Worm (Caenorhabditis elegans) whole organism, mixed stage, embryonic: Measurements from ENCODE around the gene R02D5.1.

ENCODE experiments used
- M03D4.4 ChIP-seq: sonication (generic microtip); optimal IDR thresholded peaks from 2 replicates; lab custom pipeline; 2017; ENCODE audit warnings: mild to moderate bottlenecking, missing genetic modification characterization, missing compliant biosample characterization
- bed-3 ChIP-seq: fragments of 200-800 bp; sonication (Bioruptor generic); optimal IDR thresholded peaks from 3 replicates; lab custom pipeline; 2018; ENCODE audit warnings: mild to moderate bottlenecking, missing genetic modification characterization, moderate library complexity, missing compliant biosample characterization
- blmp-1 ChIP-seq: fragments of 150-350 bp; optimal IDR thresholded peaks from 2 replicates; lab custom pipeline; 2014; ENCODE audit warnings: missing biosample characterization, missing genetic modification characterization
- ceh-39 ChIP-seq: fragments of 150-350 bp; optimal IDR thresholded peaks from 2 replicates; lab custom pipeline; 2014; ENCODE audit warnings: missing biosample characterization, missing genetic modification characterization
- ceh-43 ChIP-seq: fragments of 200-800 bp; sonication (Bioruptor generic); optimal IDR thresholded peaks from 2 replicates; lab custom pipeline; 2018; ENCODE audit warnings: mild to moderate bottlenecking, missing genetic modification characterization, moderate library complexity, missing compliant biosample characterization
- ceh-83 ChIP-seq: fragments of 200-800 bp; sonication (Bioruptor generic); optimal IDR thresholded peaks from 2 replicates; lab custom pipeline; 2018; ENCODE audit warnings: mild to moderate bottlenecking, missing genetic modification characterization, missing compliant biosample characterization
- ces-1 ChIP-seq: fragments of 150-350 bp; optimal IDR thresholded peaks from 2 replicates; lab custom pipeline; 2014; ENCODE audit warnings: missing biosample characterization, missing genetic modification reagents, missing genetic modification characterization
- cnd-1 ChIP-seq: fragments of 200-800 bp; sonication (Bioruptor generic); optimal IDR thresholded peaks from 2 replicates; lab custom pipeline; 2018; ENCODE audit warnings: mild to moderate bottlenecking, missing genetic modification characterization, missing compliant biosample characterization
- drap-1 ChIP-seq: fragments of 200-800 bp; sonication (Bioruptor generic); optimal IDR thresholded peaks from 3 replicates; lab custom pipeline; 2018; ENCODE audit warnings: mild to moderate bottlenecking, missing genetic modification characterization, missing compliant biosample characterization
- elt-1 ChIP-seq: sonication (generic microtip); optimal IDR thresholded peaks from 2 replicates; lab custom pipeline; 2017; ENCODE audit warnings: missing genetic modification characterization, mild to moderate bottlenecking, missing compliant biosample characterization, antibody characterized with exemption, moderate library complexity, borderline replicate concordance; ENCODE audit not compliant: insufficient read depth
- elt-3 ChIP-seq: fragments of 150-350 bp; optimal IDR thresholded peaks from 2 replicates; lab custom pipeline; 2014; ENCODE audit warnings: missing biosample characterization, missing genetic modification characterization
- flh-1 ChIP-seq: fragments of 200-800 bp; sonication (Bioruptor generic); optimal IDR thresholded peaks from 2 replicates; lab custom pipeline; 2018; ENCODE audit warnings: mild to moderate bottlenecking, missing genetic modification characterization, moderate library complexity, missing compliant biosample characterization
- ham-2 ChIP-seq: fragments of 200-800 bp; sonication (Bioruptor generic); optimal IDR thresholded peaks from 2 replicates; lab custom pipeline; 2018; ENCODE audit warnings: mild to moderate bottlenecking, missing genetic modification characterization, missing compliant biosample characterization
- lin-13 ChIP-seq: fragments of 150-350 bp; optimal IDR thresholded peaks from 2 replicates; lab custom pipeline; 2014; ENCODE audit warnings: missing biosample characterization, missing genetic modification characterization
- lin-32 ChIP-seq: fragments of 200-800 bp; sonication (Bioruptor generic); optimal IDR thresholded peaks from 2 replicates; lab custom pipeline; 2018; ENCODE audit warnings: mild to moderate bottlenecking, missing genetic modification characterization, missing compliant biosample characterization
- lsy-2 ChIP-seq: fragments of 150-350 bp; optimal IDR thresholded peaks from 2 replicates; lab custom pipeline; 2014; ENCODE audit warnings: missing biosample characterization, missing genetic modification characterization
- mab-5 ChIP-seq: fragments of 150-350 bp; optimal IDR thresholded peaks from 2 replicates; lab custom pipeline; 2014; ENCODE audit warnings: missing biosample characterization, missing genetic modification characterization
- mep-1 ChIP-seq: fragments of 150-350 bp; optimal IDR thresholded peaks from 2 replicates; lab custom pipeline; 2017; ENCODE audit warnings: missing biosample characterization, missing genetic modification reagents, missing genetic modification characterization, inconsistent platforms
- mls-2 ChIP-seq: sonication (generic microtip); optimal IDR thresholded peaks from 2 replicates; lab custom pipeline; 2016; ENCODE audit warnings: mild to moderate bottlenecking, missing genetic modification characterization, moderate library complexity, missing compliant biosample characterization
- nhr-12 ChIP-seq: fragments of 150-350 bp; optimal IDR thresholded peaks from 2 replicates; lab custom pipeline; 2014; ENCODE audit warnings: missing biosample characterization, missing genetic modification characterization
- nhr-2 ChIP-seq: fragments of 150-350 bp; optimal IDR thresholded peaks from 2 replicates; lab custom pipeline; 2014; ENCODE audit warnings: missing biosample characterization, missing genetic modification characterization
- nhr-237 ChIP-seq: fragments of 150-350 bp; optimal IDR thresholded peaks from 2 replicates; lab custom pipeline; 2014; ENCODE audit warnings: missing biosample characterization, missing genetic modification characterization
- nhr-28 ChIP-seq: fragments of 150-350 bp; optimal IDR thresholded peaks from 2 replicates; lab custom pipeline; 2014; ENCODE audit warnings: missing biosample characterization, missing genetic modification characterization
- nhr-76 ChIP-seq: sonication (generic microtip); optimal IDR thresholded peaks from 2 replicates; lab custom pipeline; 2017; ENCODE audit warnings: missing biosample characterization, missing genetic modification characterization
- pha-4 ChIP-seq: fragments of 150-350 bp; optimal IDR thresholded peaks from 2 replicates; lab custom pipeline; 2018; ENCODE audit warnings: missing biosample characterization, missing genetic modification reagents, missing genetic modification characterization
- sem-2 ChIP-seq: fragments of 200-800 bp; sonication (Bioruptor generic); optimal IDR thresholded peaks from 2 replicates; lab custom pipeline; 2018; ENCODE audit warnings: mild to moderate bottlenecking, missing genetic modification characterization, missing compliant biosample characterization
- sptf-1 ChIP-seq: sonication (generic microtip); optimal IDR thresholded peaks from 2 replicates; lab custom pipeline; 2017; ENCODE audit warnings: mild to moderate bottlenecking, missing genetic modification characterization, moderate library complexity, missing compliant biosample characterization
- tbx-8 ChIP-seq: fragments of 200-800 bp; sonication (Bioruptor generic); optimal IDR thresholded peaks from 2 replicates; lab custom pipeline; 2018; ENCODE audit warnings: mild to moderate bottlenecking, missing genetic modification characterization, moderate library complexity, missing compliant biosample characterization
- unc-120 ChIP-seq: sonication (generic microtip); optimal IDR thresholded peaks from 2 replicates; lab custom pipeline; 2017; ENCODE audit warnings: missing genetic modification characterization, missing compliant biosample characterization; ENCODE audit not compliant: poor library complexity, severe bottlenecking
- unc-39 ChIP-seq: fragments of 150-350 bp; optimal IDR thresholded peaks from 2 replicates; lab custom pipeline; 2014; ENCODE audit warnings: missing biosample characterization, missing genetic modification characterization
- unc-62 ChIP-seq: fragments of 150-350 bp; optimal IDR thresholded peaks from 2 replicates; lab custom pipeline; 2014; ENCODE audit warnings: missing biosample characterization, missing genetic modification reagents, missing genetic modification characterization
- zip-8 ChIP-seq: fragments of 150-350 bp; optimal IDR thresholded peaks from 2 replicates; lab custom pipeline; 2014; ENCODE audit warnings: missing biosample characterization, missing genetic modification characterization
- ztf-11 ChIP-seq: fragments of 150-350 bp; optimal IDR thresholded peaks from 2 replicates; lab custom pipeline; 2014; ENCODE audit warnings: missing biosample characterization, missing genetic modification characterization

Gene R02D5.1

DNA sequence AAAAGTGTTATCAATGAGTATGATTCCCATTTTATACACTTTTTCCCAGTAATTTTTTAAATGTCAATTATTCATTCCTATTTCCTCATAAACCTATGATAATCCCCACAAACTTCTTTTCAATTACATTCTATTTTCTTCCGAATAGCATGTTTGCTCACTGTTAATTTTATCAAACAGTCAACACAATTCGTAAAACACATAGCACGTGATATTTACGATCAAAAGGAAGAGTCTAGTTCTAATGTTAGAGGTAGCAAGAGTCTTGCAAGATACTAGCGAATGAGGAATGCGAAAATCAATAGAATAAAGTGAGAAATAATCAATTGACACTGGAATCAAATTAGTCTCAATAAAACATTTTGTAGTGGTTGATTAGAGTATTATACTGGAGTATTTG lies 31.3 kb downstream of the R02D5.1 start:
- TF ChIP-seq nhr-12 (tag; lab: Kevin White, UChicago) (no peak), tbx-8 (GFP tag; lab: Kevin White, UChicago) (no peak), flh-1 (GFP tag; lab: Kevin White, UChicago) (no peak), sem-2 (GFP tag; lab: Kevin White, UChicago) (no peak), ceh-83 (no peak), unc-62 (GFP tag; lab: Kevin White, UChicago) (no peak), elt-3 (no peak), nhr-237 (tag; lab: Kevin White, UChicago) (no peak), elt-1 (no peak), mab-5 (tag; lab: Kevin White, UChicago) (no peak), nhr-2 (tag; lab: Kevin White, UChicago) (no peak), zip-8 (no peak), drap-1 (GFP tag; lab: Kevin White, UChicago) (no peak), ceh-43 (GFP tag; lab: Kevin White, UChicago) (no peak), lin-32 (no peak), ceh-39 (tag; lab: Kevin White, UChicago) (no peak)

DNA sequence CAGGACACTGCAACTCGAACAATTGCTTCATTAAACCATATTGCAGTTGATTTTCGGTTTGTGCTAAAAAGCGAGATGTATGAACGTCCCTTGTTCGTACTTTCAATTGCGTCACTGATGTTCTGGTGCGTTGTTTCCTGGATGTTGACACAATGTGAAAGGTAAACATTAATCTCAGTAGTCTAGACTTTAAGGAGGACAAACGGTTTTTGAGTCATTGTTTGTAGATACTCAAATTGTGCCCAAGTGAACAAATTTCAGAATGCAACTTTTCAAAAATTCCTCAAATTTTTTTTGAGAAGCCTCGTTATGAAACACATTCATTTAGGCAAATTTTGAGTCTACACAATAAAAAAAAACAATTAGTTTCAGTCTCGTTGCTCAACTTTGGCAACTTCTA lies 32.9 kb downstream of the R02D5.1 start:
- TF ChIP-seq flh-1 (GFP tag; lab: Kevin White, UChicago) (no peak), bed-3 (GFP tag; lab: Kevin White, UChicago) (no peak), zip-8 (no peak), tbx-8 (GFP tag; lab: Kevin White, UChicago) (no peak), ceh-43 (GFP tag; lab: Kevin White, UChicago) (no peak), sptf-1 (tag; lab: Kevin White, UChicago) (no peak), lin-13 (tag; lab: Kevin White, UChicago) (no peak), ham-2 (GFP tag; lab: Kevin White, UChicago) (no peak), pha-4 (tag; lab: Kevin White, UChicago) (no peak), unc-120 (tag; lab: Kevin White, UChicago) (no peak), ceh-39 (tag; lab: Kevin White, UChicago) (no peak), unc-39 (tag; lab: Kevin White, UChicago) (no peak), unc-62 (GFP tag; lab: Kevin White, UChicago) (no peak), cnd-1 (tag; lab: Kevin White, UChicago) (no peak)

DNA sequence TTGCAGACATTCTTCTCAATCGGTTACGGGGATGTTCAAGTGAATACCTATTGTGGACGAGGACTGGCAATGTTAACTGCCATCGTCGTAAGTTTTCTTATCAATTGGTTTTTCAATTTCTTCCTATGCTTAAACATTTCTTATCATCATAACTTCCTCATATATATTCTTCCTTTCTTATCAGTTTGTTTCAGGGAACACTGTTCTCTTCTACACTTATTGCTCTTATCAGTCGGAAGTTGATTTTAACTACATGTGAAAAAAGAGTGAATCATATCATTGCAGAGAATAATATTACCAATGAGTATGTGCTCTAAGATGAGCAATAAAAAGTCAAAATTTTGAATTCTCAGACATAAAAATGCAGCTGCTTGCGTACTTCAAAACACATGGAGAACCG lies 34.1 kb downstream of the R02D5.1 start:
- no peak for TF ChIP-seq ztf-11 (tag; lab: Kevin White, UChicago)
- TF ChIP-seq ceh-43 (GFP tag; lab: Kevin White, UChicago) = no peak
- TF ChIP-seq M03D4.4 (tag; lab: Kevin White, UChicago) = no peak
- no peak for TF ChIP-seq elt-1
- TF ChIP-seq tbx-8 (GFP tag; lab: Kevin White, UChicago) = no peak
- TF ChIP-seq nhr-28 = no peak

DNA sequence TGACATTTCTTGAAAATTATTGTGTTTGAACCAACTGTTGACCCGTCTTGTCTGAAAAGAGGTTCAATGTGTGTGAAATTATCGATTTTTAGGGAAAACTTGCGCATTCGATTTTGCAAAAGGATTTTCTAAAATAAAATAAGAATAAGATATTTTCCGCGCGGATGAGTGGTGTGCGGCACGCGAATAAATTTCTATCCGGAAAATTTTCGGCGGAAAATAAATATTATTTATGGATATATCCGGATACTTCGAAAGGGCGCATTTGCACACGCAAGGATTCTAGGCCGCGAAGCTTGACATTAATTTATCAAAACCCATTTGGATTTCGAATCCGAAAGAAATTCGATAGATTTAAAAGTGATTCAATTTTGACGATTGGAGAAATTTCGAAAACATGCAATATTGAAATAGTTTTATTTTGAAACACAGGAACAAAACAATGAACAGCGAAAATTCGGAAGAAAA lies 37.8 kb downstream of the R02D5.1 start, which contains the start of gene rike-1:
Gene rike-1 (minus strand): TSS at position 51 of the 468 bp plus-strand sequence.
- TF ChIP-seq mls-2 (no peak), elt-3 (no peak), flh-1 (GFP tag; lab: Kevin White, UChicago) (no peak), ces-1 (peak; percentile 62), blmp-1 (tag; lab: Kevin White, UChicago) (no peak), bed-3 (GFP tag; lab: Kevin White, UChicago) (no peak), mep-1 (tag; lab: Kevin White, UChicago) (peak; percentile 57), unc-120 (tag; lab: Kevin White, UChicago) (peak; percentile 22), ceh-39 (tag; lab: Kevin White, UChicago) (peak; percentile 41), nhr-2 (tag; lab: Kevin White, UChicago) (peak; percentile 8), nhr-76 (tag; lab: Kevin White, UChicago) (no peak), ceh-43 (GFP tag; lab: Kevin White, UChicago) (no peak)

DNA sequence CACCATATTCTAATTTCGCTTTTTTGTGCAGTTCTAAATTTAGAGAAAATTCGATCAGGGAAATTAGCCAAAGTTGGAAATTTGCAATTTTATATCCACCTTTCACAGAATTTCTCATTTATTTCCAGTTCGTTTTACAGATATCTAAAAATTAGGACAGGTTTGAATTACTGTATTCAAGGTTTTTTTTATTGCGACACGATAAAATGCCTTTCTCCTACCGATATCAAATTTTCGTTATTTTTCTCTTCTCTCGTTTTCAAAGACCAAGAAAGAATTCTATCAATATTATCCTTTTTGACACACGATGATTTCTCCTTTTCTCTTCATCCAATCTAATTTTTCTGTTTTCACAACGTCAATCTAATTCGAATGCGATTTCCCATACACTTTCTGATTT lies 38.5 kb downstream of the R02D5.1 start, which contains the start of gene C53A5.13:
Gene C53A5.13 (plus strand): TSS at position 301 of the 400 bp plus-strand sequence.
- TF ChIP-seq nhr-12 (tag; lab: Kevin White, UChicago) (no peak), lsy-2 (tag; lab: Kevin White, UChicago) (no peak), drap-1 (GFP tag; lab: Kevin White, UChicago) (no peak), unc-39 (tag; lab: Kevin White, UChicago) (no peak), bed-3 (GFP tag; lab: Kevin White, UChicago) (no peak), elt-1 (no peak)
